Fruit fly (Drosophila melanogaster) whole organism, embryonic: Measurements from ENCODE around the gene CG6470.
A peak's percentile ranks its signal among the peaks of the same experiment; 100 is the strongest.

ENCODE experiments used
- Atf-2 ChIP-seq: fragments of 200-800 bp; sonication (Bioruptor generic); optimal IDR thresholded peaks from 2 replicates; lab custom pipeline; 2016; ENCODE audit warnings: missing biosample characterization, missing genetic modification characterization
- CG10267 ChIP-seq: fragments of 200-800 bp; sonication (Bioruptor generic); optimal IDR thresholded peaks from 2 replicates; lab custom pipeline; 2018; ENCODE audit warnings: missing biosample characterization, mild to moderate bottlenecking, missing genetic modification characterization, moderate library complexity
- CG10274 ChIP-seq: fragments of 200-800 bp; sonication (Bioruptor generic); optimal IDR thresholded peaks from 3 replicates; lab custom pipeline; 2017; ENCODE audit warnings: missing biosample characterization, mild to moderate bottlenecking, missing genetic modification characterization
- CG10654 ChIP-seq: fragments of 200-800 bp; sonication (Bioruptor generic); optimal IDR thresholded peaks from 2 replicates; lab custom pipeline; 2016; ENCODE audit warnings: missing biosample characterization, missing genetic modification characterization
- CG1233 ChIP-seq: fragments of 200-800 bp; sonication (Bioruptor generic); optimal IDR thresholded peaks from 4 replicates; lab custom pipeline; 2018; ENCODE audit warnings: missing biosample characterization, mild to moderate bottlenecking, missing genetic modification characterization
- CG12391 ChIP-seq: fragments of 200-800 bp; sonication (Bioruptor generic); optimal IDR thresholded peaks from 3 replicates; lab custom pipeline; 2018; ENCODE audit warnings: missing biosample characterization, mild to moderate bottlenecking, missing genetic modification characterization, moderate library complexity
- CG12769 ChIP-seq: fragments of 200-800 bp; sonication (Bioruptor generic); optimal IDR thresholded peaks from 2 replicates; lab custom pipeline; 2019; ENCODE audit warnings: missing biosample characterization, mild to moderate bottlenecking, missing genetic modification characterization, moderate library complexity
- CG17385 ChIP-seq: fragments of 200-800 bp; sonication (Bioruptor generic); optimal IDR thresholded peaks from 3 replicates; lab custom pipeline; 2018; ENCODE audit warnings: missing biosample characterization, mild to moderate bottlenecking, missing genetic modification characterization
- CG17568 ChIP-seq: fragments of 200-800 bp; sonication (Bioruptor generic); optimal IDR thresholded peaks from 2 replicates; lab custom pipeline; 2018; ENCODE audit warnings: missing biosample characterization, mild to moderate bottlenecking, missing genetic modification characterization, moderate library complexity
- CG17829 ChIP-seq: fragments of 200-800 bp; optimal IDR thresholded peaks from 2 replicates; lab custom pipeline; 2019; ENCODE audit warnings: missing biosample characterization, mild to moderate bottlenecking, missing genetic modification characterization, moderate library complexity
- CG18764 ChIP-seq: fragments of 200-800 bp; sonication (Bioruptor generic); optimal IDR thresholded peaks from 3 replicates; lab custom pipeline; 2016; ENCODE audit warnings: missing biosample characterization, missing genetic modification characterization
- CG2120 ChIP-seq: fragments of 200-800 bp; sonication (Bioruptor generic); optimal IDR thresholded peaks from 3 replicates; lab custom pipeline; 2016; ENCODE audit warnings: missing biosample characterization, missing genetic modification characterization
- CG32532 ChIP-seq: fragments of 200-800 bp; sonication (Bioruptor generic); IDR thresholded peaks from 2 replicates; pipeline ENCODE4 v1.3.6; 2022; ENCODE audit warnings: missing biosample characterization, missing genetic modification characterization
- CG33557 ChIP-seq: fragments of 200-800 bp; sonication (Bioruptor generic); optimal IDR thresholded peaks from 2 replicates; lab custom pipeline; 2019; ENCODE audit warnings: missing biosample characterization, mild to moderate bottlenecking, missing genetic modification characterization, moderate library complexity
- CG34224 ChIP-seq: fragments of 200-800 bp; sonication (Bioruptor generic); IDR thresholded peaks from 3 replicates; pipeline ENCODE4 v1.3.6; 2022; ENCODE audit warnings: missing biosample characterization, missing genetic modification characterization; ENCODE audit not compliant: partially characterized antibody
- CG3995 ChIP-seq: fragments of 200-800 bp; sonication (Bioruptor generic); optimal IDR thresholded peaks from 3 replicates; lab custom pipeline; 2016; ENCODE audit warnings: missing biosample characterization, missing genetic modification characterization
- CG8290 ChIP-seq, 3 experiments: fragments of 200-800 bp; sonication (Bioruptor generic); optimal IDR thresholded peaks; 2 replicates each; lab custom pipeline; 2016 to 2019; ENCODE audit warnings: missing biosample characterization in 3 of 3, missing genetic modification characterization in 3 of 3, mild to moderate bottlenecking in 2 of 3, moderate library complexity in 1 of 3
- CG8388 ChIP-seq: fragments of 200-800 bp; sonication (Bioruptor generic); optimal IDR thresholded peaks from 2 replicates; lab custom pipeline; 2019; ENCODE audit warnings: missing biosample characterization, mild to moderate bottlenecking, missing genetic modification characterization, moderate library complexity
- CoRest ChIP-seq: fragments of 200-800 bp; sonication (Bioruptor generic); optimal IDR thresholded peaks from 3 replicates; lab custom pipeline; 2018; ENCODE audit warnings: missing biosample characterization, mild to moderate bottlenecking, missing genetic modification characterization, moderate library complexity
- D19A ChIP-seq: fragments of 200-800 bp; optimal IDR thresholded peaks from 3 replicates; lab custom pipeline; 2019; ENCODE audit warnings: missing biosample characterization, mild to moderate bottlenecking, missing genetic modification characterization, moderate library complexity
- Dip3 ChIP-seq: fragments of 200-800 bp; sonication (Bioruptor generic); optimal IDR thresholded peaks from 3 replicates; lab custom pipeline; 2016; ENCODE audit warnings: missing biosample characterization, missing genetic modification characterization
- ERR ChIP-seq: fragments of 200-800 bp; sonication (Bioruptor generic); optimal IDR thresholded peaks from 2 replicates; lab custom pipeline; 2016; ENCODE audit warnings: missing biosample characterization, missing genetic modification characterization
- Ets65A ChIP-seq: fragments of 200-800 bp; sonication (Bioruptor generic); peaks from one replicate; lab custom pipeline; 2016; ENCODE audit warnings: missing biosample characterization, missing genetic modification characterization
- Hey ChIP-seq: fragments of 200-800 bp; sonication (Bioruptor generic); optimal IDR thresholded peaks from 3 replicates; lab custom pipeline; 2018; ENCODE audit warnings: missing biosample characterization, mild to moderate bottlenecking, missing genetic modification characterization
- Med ChIP-seq: fragments of 200-800 bp; sonication (Bioruptor generic); peaks from one replicate; lab custom pipeline; 2016; ENCODE audit warnings: missing biosample characterization, missing genetic modification characterization, mild to moderate bottlenecking, inconsistent platforms, moderate library complexity
- Meics ChIP-seq: fragments of 200-800 bp; sonication (Bioruptor generic); optimal IDR thresholded peaks from 2 replicates; lab custom pipeline; 2017; ENCODE audit warnings: missing biosample characterization, mild to moderate bottlenecking, missing genetic modification characterization
- Neu2 ChIP-seq: fragments of 200-800 bp; sonication (Bioruptor generic); optimal IDR thresholded peaks from 3 replicates; lab custom pipeline; 2016; ENCODE audit warnings: missing biosample characterization, missing genetic modification characterization, borderline replicate concordance
- Rx ChIP-seq: fragments of 200-800 bp; sonication (Bioruptor generic); IDR thresholded peaks from 2 replicates; pipeline ENCODE4 v1.3.6; 2022; ENCODE audit warnings: missing biosample characterization, missing genetic modification characterization
- Six4 ChIP-seq: fragments of 200-800 bp; sonication (Bioruptor generic); optimal IDR thresholded peaks from 2 replicates; lab custom pipeline; 2016; ENCODE audit warnings: missing biosample characterization, missing genetic modification characterization
- Sry-β ChIP-seq: fragments of 200-800 bp; sonication (Bioruptor generic); optimal IDR thresholded peaks from 2 replicates; lab custom pipeline; 2018; ENCODE audit warnings: missing biosample characterization, mild to moderate bottlenecking, missing genetic modification characterization, moderate library complexity
- Tbp ChIP-seq: fragments of >200 bp; optimal IDR thresholded peaks from 2 replicates; lab custom pipeline; 2018; ENCODE audit warnings: missing biosample characterization, missing genetic modification characterization
- cato ChIP-seq: fragments of 200-800 bp; sonication (Bioruptor generic); optimal IDR thresholded peaks from 2 replicates; lab custom pipeline; 2016; ENCODE audit warnings: missing biosample characterization, missing genetic modification characterization, borderline replicate concordance
- dati ChIP-seq: fragments of 200-800 bp; sonication (Bioruptor generic); IDR thresholded peaks from 2 replicates; pipeline ENCODE4 v1.3.6; 2022; ENCODE audit warnings: missing biosample characterization, missing genetic modification characterization
- dmrt11E ChIP-seq: fragments of 200-800 bp; sonication (Bioruptor generic); optimal IDR thresholded peaks from 3 replicates; lab custom pipeline; 2018; ENCODE audit warnings: missing biosample characterization, mild to moderate bottlenecking, missing genetic modification characterization, moderate library complexity
- emc ChIP-seq: fragments of 200-800 bp; sonication (Bioruptor generic); optimal IDR thresholded peaks from 2 replicates; lab custom pipeline; 2016; ENCODE audit warnings: missing biosample characterization, missing genetic modification characterization
- gem ChIP-seq: fragments of 200-800 bp; sonication (Bioruptor generic); optimal IDR thresholded peaks from 2 replicates; lab custom pipeline; 2019; ENCODE audit warnings: missing biosample characterization, mild to moderate bottlenecking, missing genetic modification characterization, moderate library complexity
- lov ChIP-seq, 2 experiments: fragments of 200-800 bp in 1 of 2; fragments of >200 bp in 1 of 2; sonication (Bioruptor generic) in 1 of 2; IDR thresholded peaks in 1 of 2; optimal IDR thresholded peaks in 1 of 2; 2 replicates in 1 of 2; 3 replicates in 1 of 2; pipeline versions ENCODE4 v1.3.6 to Lab custom; 2017 to 2022; ENCODE audit warnings: missing biosample characterization in 1 of 2, missing genetic modification characterization in 1 of 2
- mirr ChIP-seq: fragments of 200-800 bp; sonication (Bioruptor generic); optimal IDR thresholded peaks from 3 replicates; lab custom pipeline; 2018; ENCODE audit warnings: missing biosample characterization, mild to moderate bottlenecking, missing genetic modification characterization
- nom ChIP-seq: fragments of 200-800 bp; sonication (Bioruptor generic); optimal IDR thresholded peaks from 2 replicates; lab custom pipeline; 2017; ENCODE audit warnings: missing biosample characterization, missing genetic modification characterization, mild to moderate bottlenecking, moderate library complexity, missing genetic modification reagents
- otp ChIP-seq: fragments of 200-800 bp; sonication (Bioruptor generic); IDR thresholded peaks from 3 replicates; pipeline ENCODE4, ENCODE4 v1.3.6; 2022; ENCODE audit warnings: missing biosample characterization, missing genetic modification characterization
- pita ChIP-seq: fragments of 200-800 bp; sonication (Bioruptor generic); optimal IDR thresholded peaks from 2 replicates; lab custom pipeline; 2017; ENCODE audit warnings: missing biosample characterization, mild to moderate bottlenecking, missing genetic modification characterization
- pzg ChIP-seq: fragments of 200-800 bp; sonication (Bioruptor generic); optimal IDR thresholded peaks from 3 replicates; lab custom pipeline; 2018; ENCODE audit warnings: missing biosample characterization, mild to moderate bottlenecking, missing genetic modification characterization, moderate library complexity
- row ChIP-seq: fragments of 200-800 bp; sonication (Bioruptor generic); IDR thresholded peaks from 3 replicates; pipeline ENCODE4 v1.3.6; 2022; ENCODE audit warnings: missing biosample characterization, missing genetic modification characterization
- sens ChIP-seq: fragments of 200-800 bp; sonication (Bioruptor generic); peaks from one replicate; lab custom pipeline; 2016; ENCODE audit warnings: missing biosample characterization, missing genetic modification characterization
- slbo ChIP-seq: fragments of 200-800 bp; sonication (Bioruptor generic); IDR thresholded peaks from 2 replicates; pipeline ENCODE4 v1.3.6; 2022; ENCODE audit warnings: missing biosample characterization, missing genetic modification characterization
- slou ChIP-seq: fragments of 200-800 bp; sonication (Bioruptor generic); optimal IDR thresholded peaks from 3 replicates; lab custom pipeline; 2016; ENCODE audit warnings: missing biosample characterization, missing genetic modification characterization
- vfl ChIP-seq: fragments of 200-800 bp; sonication (Bioruptor generic); optimal IDR thresholded peaks from 2 replicates; lab custom pipeline; 2016; ENCODE audit warnings: missing biosample characterization, missing genetic modification characterization
- vvl ChIP-seq: fragments of 200-800 bp; sonication (Bioruptor generic); IDR thresholded peaks from 2 replicates; pipeline ENCODE4 v1.3.6; 2022; ENCODE audit warnings: missing biosample characterization, missing genetic modification characterization
- zfh1 ChIP-seq: fragments of 200-800 bp; sonication (Bioruptor generic); IDR thresholded peaks from 3 replicates; pipeline ENCODE4 v1.3.6; 2022; ENCODE audit warnings: missing biosample characterization, missing genetic modification characterization

Gene CG6470

dm6 chrX:18515988-18516541, 1.4 kb upstream of the CG6470 start (continued):
- TF ChIP-seq slbo (GFP tag; lab: Robert Waterston, UW) (peak; percentile 45; the same call in 1 of the 2 replicates), pzg (GFP tag; lab: Kevin White, UChicago) (peak; percentile 5), slou (GFP tag; lab: Kevin White, UChicago) (no peak), CG10274 (GFP tag; lab: Kevin White, UChicago) (no peak), CG12769 (tag; lab: Kevin White, UChicago) (peak; percentile 13), lov (optimal IDR thresholded peaks at IDR 0.05; lab: Kevin White, UChicago) (no peak), lov (GFP tag; IDR thresholded peaks at IDR 0.05; lab: Robert Waterston, UW) (no peak), CG10267 (tag; lab: Kevin White, UChicago) (peak; percentile 27), row (peak; percentile 89), CG10654 (GFP tag; lab: Kevin White, UChicago) (no peak), vfl (GFP tag; lab: Kevin White, UChicago) (no peak), CG32532 (GFP tag; lab: Robert Waterston, UW) (peak; percentile 13; the same call in 1 of the 2 replicates), Ets65A (GFP tag; lab: Kevin White, UChicago) (peak; percentile 58), CG8388 (GFP tag; lab: Kevin White, UChicago) (no peak), Six4 (GFP tag; lab: Kevin White, UChicago) (peak; percentile 20), pita (GFP tag; lab: Kevin White, UChicago) (no peak), dati (GFP tag; lab: Robert Waterston, UW) (no peak), D19A (tag; lab: Kevin White, UChicago) (no peak), CG18764 (GFP tag; lab: Kevin White, UChicago) (no peak), Rx (no peak), zfh1 (GFP tag; lab: Robert Waterston, UW) (peak; percentile 33; the same call in 1 of the 3 replicates), Atf-2 (peak; percentile 27), CG1233 (peak; percentile 12), Sry-β (peak; percentile 98), Tbp (no peak), CG12391 (tag; lab: Kevin White, UChicago) (peak; percentile 32), Dip3 (no peak), CG3995 (GFP tag; lab: Kevin White, UChicago) (peak; percentile 74), ERR (no peak), sens (GFP tag; lab: Kevin White, UChicago) (peak; percentile 85), CG8290 (GFP tag; optimal IDR thresholded peaks at IDR 0.05; lab: Kevin White, UChicago) (peak; percentile 4), CG8290 (tag; optimal IDR thresholded peaks at IDR 0.05; lab: Kevin White, UChicago) (peak in 1 of 2 experiments; percentile 66), Med (GFP tag; lab: Kevin White, UChicago) (peak; percentile 66), gem (tag; lab: Kevin White, UChicago) (peak; percentile 14)
- TF ChIP-seq, all 482 proteins: peak for 93

- TF ChIP-seq CG34224 (GFP tag; lab: Robert Waterston, UW) (no peak), Meics (no peak), dmrt11E (tag; lab: Kevin White, UChicago) (no peak), otp (GFP tag; lab: Robert Waterston, UW) (no peak), CoRest (tag; lab: Kevin White, UChicago) (peak; percentile 16), cato (no peak), D19A (tag; lab: Kevin White, UChicago) (no peak), CG33557 (GFP tag; lab: Kevin White, UChicago) (no peak), emc (GFP tag; lab: Kevin White, UChicago) (no peak), CG2120 (GFP tag; lab: Kevin White, UChicago) (peak; percentile 16), nom (GFP tag; lab: Kevin White, UChicago) (no peak), Neu2 (GFP tag; lab: Kevin White, UChicago) (no peak), CG17829 (tag; lab: Kevin White, UChicago) (no peak), vvl (GFP tag; lab: Robert Waterston, UW) (peak; percentile 23), CG17568 (no peak), Hey (tag; lab: Kevin White, UChicago) (no peak), CG17385 (no peak), mirr (GFP tag; lab: Kevin White, UChicago) (no peak)
Measured at dm6 chrX:18515205-18515921, 696 bp upstream of the CG6470 start, which contains the start of the genes Bx and HisRS. TSS of gene Bx (plus strand) at chrX:18515428. TSS of gene HisRS (plus strand) at chrX:18515428.
